Fruit fly (Drosophila melanogaster): ENCODE results near the gene CG6834.

CG6834 gene

dm6 chr3R:11656614-11657216 is 31.2 kb downstream of the CG6834 start (continued):
- peak; percentile 94 for TF ChIP-seq Gug (GFP tag; IDR thresholded peaks at IDR 0.05)
- TF ChIP-seq vvl (GFP tag; IDR thresholded peaks at IDR 0.05): peak; percentile 99
- TF ChIP-seq CG9437 (GFP tag; optimal IDR thresholded peaks at IDR 0.05): peak; percentile 87
- TF ChIP-seq CG2202 (tag; optimal IDR thresholded peaks at IDR 0.05): peak; percentile 90
- peak; percentile 93 for TF ChIP-seq CG14667 (GFP tag; IDR thresholded peaks at IDR 0.05)
- TF ChIP-seq CG5180 (GFP tag; optimal IDR thresholded peaks at IDR 0.05): peak; percentile 82
- peak; percentile 85 for TF ChIP-seq CG33557 (GFP tag; optimal IDR thresholded peaks at IDR 0.05)
- peak; percentile 71 for TF ChIP-seq B-H2 (GFP tag; optimal IDR thresholded peaks at IDR 0.05)
- peak; percentile 95 for TF ChIP-seq CG7556 (GFP tag; optimal IDR thresholded peaks at IDR 0.05)
- TF ChIP-seq twi (tag; optimal IDR thresholded peaks at IDR 0.05): peak; percentile 82
- peak; percentile 94 for TF ChIP-seq Dad (GFP tag; optimal IDR thresholded peaks at IDR 0.05)
- peak; percentile 91 for TF ChIP-seq CG10654 (GFP tag; optimal IDR thresholded peaks at IDR 0.05)
- TF ChIP-seq dm (GFP tag; optimal IDR thresholded peaks at IDR 0.05): peak; percentile 87
- TF ChIP-seq CG14014 (GFP tag; IDR thresholded peaks at IDR 0.05): peak; percentile 97
- peak; percentile 91 for TF ChIP-seq CG11723 (GFP tag; optimal IDR thresholded peaks at IDR 0.05)
- TF ChIP-seq CG10267 (tag; optimal IDR thresholded peaks at IDR 0.05): peak; percentile 91
- TF ChIP-seq pum (GFP tag; optimal IDR thresholded peaks at IDR 0.05): peak; percentile 93
- TF ChIP-seq CG18619 (GFP tag; optimal IDR thresholded peaks at IDR 0.05): peak; percentile 94
- TF ChIP-seq fu2 (GFP tag; optimal IDR thresholded peaks at IDR 0.05): peak; percentile 93
- peak; percentile 94 for TF ChIP-seq phol (tag; optimal IDR thresholded peaks at IDR 0.05)
- peak; percentile 85 for TF ChIP-seq CG11560 (tag; IDR thresholded peaks at IDR 0.05)
- peak; percentile 76 for TF ChIP-seq CG15696 (tag; optimal IDR thresholded peaks at IDR 0.05)
- TF ChIP-seq CG12659 (GFP tag; optimal IDR thresholded peaks at IDR 0.05): peak; percentile 98
- TF ChIP-seq run (tag; optimal IDR thresholded peaks at IDR 0.05): peak; percentile 89
- peak; percentile 91 for TF ChIP-seq Abd-B (GFP tag; optimal IDR thresholded peaks at IDR 0.05)
- TF ChIP-seq CG10565 (GFP tag; optimal IDR thresholded peaks at IDR 0.05): peak; percentile 75
- no peak for TF ChIP-seq CG13287 (GFP tag; IDR thresholded peaks at IDR 0.05; ENCODE audit: partially characterized antibody)
- peak; percentile 22 for TF ChIP-seq pzg (GFP tag; optimal IDR thresholded peaks at IDR 0.05)
- peak; percentile 93 for TF ChIP-seq CG1529 (GFP tag; optimal IDR thresholded peaks at IDR 0.05)
- peak; percentile 95 for TF ChIP-seq CG12299 (tag; optimal IDR thresholded peaks at IDR 0.05)
- TF ChIP-seq Trl (optimal IDR thresholded peaks at IDR 0.05): peak; percentile 33 to 68
- peak; percentile 95 for TF ChIP-seq Trl (GFP tag; optimal IDR thresholded peaks at IDR 0.05)
- peak; percentile 87 for TF ChIP-seq CG4617 (GFP tag; optimal IDR thresholded peaks at IDR 0.05; ENCODE audit: borderline replicate concordance)
- TF ChIP-seq btn (GFP tag; optimal IDR thresholded peaks at IDR 0.05): peak; percentile 85
- TF ChIP-seq her (GFP tag; optimal IDR thresholded peaks at IDR 0.05): peak; percentile 91
- peak; percentile 98 for TF ChIP-seq dysf (GFP tag; IDR thresholded peaks at IDR 0.05)
- peak; percentile 83 for TF ChIP-seq CG4820 (GFP tag; optimal IDR thresholded peaks at IDR 0.05)
- TF ChIP-seq CG14965 (GFP tag; optimal IDR thresholded peaks at IDR 0.05; ENCODE audit: borderline replicate concordance): peak; percentile 66
- TF ChIP-seq CG7357 (GFP tag; IDR thresholded peaks at IDR 0.05): peak; percentile 91
- TF ChIP-seq Bteb2 (GFP tag; optimal IDR thresholded peaks at IDR 0.05): peak; percentile 96
- peak; percentile 95 for TF ChIP-seq CG14050 (GFP tag; IDR thresholded peaks at IDR 0.05)
- peak; percentile 84 for TF ChIP-seq CG6254 (GFP tag; optimal IDR thresholded peaks at IDR 0.05)
- TF ChIP-seq bowl (GFP tag; IDR thresholded peaks at IDR 0.05): peak; percentile 94
- peak; percentile 94 for TF ChIP-seq CG15601 (tag; optimal IDR thresholded peaks at IDR 0.05)
- peak; percentile 90 for TF ChIP-seq slp2 (GFP tag; optimal IDR thresholded peaks at IDR 0.05)
- peak; percentile 92 for TF ChIP-seq trem (tag; optimal IDR thresholded peaks at IDR 0.05)
- no peak for TF ChIP-seq sna (GFP tag; IDR thresholded peaks at IDR 0.05; ENCODE audit: partially characterized antibody)
- peak; percentile 60 for TF ChIP-seq MESR4 (GFP tag; optimal IDR thresholded peaks at IDR 0.05)
- peak; percentile 84; the same call in 2 of the 3 replicates for TF ChIP-seq jigr1 (GFP tag; IDR thresholded peaks at IDR 0.05)
- TF ChIP-seq HHEX (GFP tag; optimal IDR thresholded peaks at IDR 0.05): peak; percentile 97
